Worm (Caenorhabditis elegans): Measurements from ENCODE around the gene C17B7.15.

Gene C17B7.15

DNA sequence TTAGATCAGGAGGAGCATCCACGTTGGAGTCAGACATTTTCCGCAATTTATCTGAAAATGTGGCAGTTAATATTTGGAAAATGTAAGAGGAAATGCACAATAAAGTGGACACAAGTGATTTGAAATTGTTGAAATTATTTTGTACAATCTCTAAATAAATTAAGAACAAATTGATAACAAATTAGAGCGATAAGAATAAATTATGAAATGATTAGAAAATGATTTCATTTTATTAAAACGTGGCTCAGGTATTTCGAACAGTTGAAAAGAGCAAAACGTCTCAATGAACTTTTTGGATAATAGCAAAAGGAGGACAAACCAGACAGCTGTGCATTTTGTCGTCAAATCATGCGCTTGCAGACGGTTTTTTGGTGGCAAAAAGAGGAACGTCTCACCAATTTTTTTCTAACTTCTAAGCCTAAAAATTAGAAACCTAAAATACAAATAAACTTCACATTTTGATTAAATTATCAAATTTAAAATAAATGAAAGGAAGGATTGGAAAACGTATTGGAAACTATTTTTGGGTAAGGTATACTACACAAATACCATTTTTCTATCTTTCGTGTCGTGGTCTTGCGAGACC is 3.5 kb upstream of the C17B7.15 start, which contains the start of gene fbxa-65:
TSS of gene fbxa-65 (minus strand) at position 51 of the 586 bp plus-strand sequence.
- TF ChIP-seq ztf-11 (tag; optimal IDR thresholded peaks at IDR 0.05) (no peak), nhr-21 (tag; optimal IDR thresholded peaks at IDR 0.05) (no peak), sma-9 (GFP tag; optimal IDR thresholded peaks at IDR 0.05) (peak; percentile 7), sma-9 (tag; optimal IDR thresholded peaks at IDR 0.05) (no peak), mbf-1 (tag; optimal IDR thresholded peaks at IDR 0.05) (no peak), C34F6.9 (tag; optimal IDR thresholded peaks at IDR 0.05) (peak; percentile 22), ZK546.5 (tag; optimal IDR thresholded peaks at IDR 0.05) (no peak), lsy-2 (tag; optimal IDR thresholded peaks at IDR 0.05) (peak in 1 of 2 experiments; percentile 19)

DNA sequence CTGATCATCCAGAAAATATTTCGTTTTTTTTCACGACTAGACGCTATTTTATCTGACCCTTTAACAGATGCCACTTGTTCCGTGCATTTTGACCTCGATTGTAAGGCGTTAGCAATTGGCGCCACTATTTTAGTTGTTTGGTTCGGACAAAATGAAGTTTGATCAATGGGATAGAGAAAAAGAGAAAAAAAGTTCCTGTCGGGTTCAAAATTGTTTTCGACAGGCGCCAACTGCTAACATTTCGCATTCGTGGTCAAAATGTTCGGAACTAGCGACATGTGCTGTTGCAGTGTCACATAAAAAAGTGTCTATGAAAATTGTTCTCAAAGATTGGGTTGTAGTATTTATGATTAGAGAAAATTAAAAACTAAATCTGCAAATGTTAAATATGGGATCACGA is 2.5 kb upstream of the C17B7.15 start:
- TF ChIP-seq lsy-2 (tag; optimal IDR thresholded peaks at IDR 0.05): peak in 1 of 2 experiments; percentile 36
- no peak for TF ChIP-seq nhr-21 (tag; optimal IDR thresholded peaks at IDR 0.05)
- peak; percentile 57 for TF ChIP-seq F13H6.1 (tag; optimal IDR thresholded peaks at IDR 0.05)
- peak; percentile 88 for TF ChIP-seq sma-9 (GFP tag; optimal IDR thresholded peaks at IDR 0.05)
- no peak for TF ChIP-seq sma-9 (tag; optimal IDR thresholded peaks at IDR 0.05)
- no peak for TF ChIP-seq dmd-4 (tag; optimal IDR thresholded peaks at IDR 0.05)
- TF ChIP-seq ztf-11 (tag; optimal IDR thresholded peaks at IDR 0.05): no peak
- TF ChIP-seq fos-1 (tag; optimal IDR thresholded peaks at IDR 0.05): no peak
- TF ChIP-seq snpc-4 (tag; optimal IDR thresholded peaks at IDR 0.05): no peak
- no peak for TF ChIP-seq mab-5 (tag; optimal IDR thresholded peaks at IDR 0.05)
- TF ChIP-seq lin-11 (tag; optimal IDR thresholded peaks at IDR 0.05): no peak
- no peak for TF ChIP-seq nhr-23 (tag; optimal IDR thresholded peaks at IDR 0.05)

DNA sequence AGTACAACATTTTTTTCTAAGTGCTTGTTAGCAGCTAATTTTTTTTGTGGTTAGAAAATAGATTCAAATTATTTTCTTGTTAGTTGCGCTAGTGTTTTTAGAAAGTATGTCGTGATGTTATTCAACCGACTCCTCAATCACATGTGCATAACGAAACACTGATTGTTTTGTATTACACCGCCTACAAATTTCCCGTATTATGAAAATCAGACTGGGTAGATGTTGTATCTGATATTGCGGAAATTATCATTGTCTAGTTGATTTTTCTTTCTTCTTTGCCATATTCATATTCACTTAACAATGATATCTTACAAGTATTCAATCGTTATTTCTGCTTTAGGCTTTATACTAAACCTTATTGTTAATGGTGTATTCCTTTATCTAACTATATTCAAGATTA is 1.3 kb downstream of the C17B7.15 start, which contains the start of gene str-63:
TSS of gene str-63 (plus strand) at position 301 of the 400 bp plus-strand sequence.
- TF ChIP-seq dmd-4 (tag; optimal IDR thresholded peaks at IDR 0.05) (no peak), nhr-23 (tag; optimal IDR thresholded peaks at IDR 0.05) (no peak), nhr-21 (tag; optimal IDR thresholded peaks at IDR 0.05) (no peak), mab-5 (tag; optimal IDR thresholded peaks at IDR 0.05) (no peak), nhr-11 (tag; optimal IDR thresholded peaks at IDR 0.05) (no peak), ztf-4 (tag; optimal IDR thresholded peaks at IDR 0.05) (no peak), F13H6.1 (tag; optimal IDR thresholded peaks at IDR 0.05) (no peak), zag-1 (tag; optimal IDR thresholded peaks at IDR 0.05) (no peak), nhr-6 (tag; optimal IDR thresholded peaks at IDR 0.05) (no peak)

DNA sequence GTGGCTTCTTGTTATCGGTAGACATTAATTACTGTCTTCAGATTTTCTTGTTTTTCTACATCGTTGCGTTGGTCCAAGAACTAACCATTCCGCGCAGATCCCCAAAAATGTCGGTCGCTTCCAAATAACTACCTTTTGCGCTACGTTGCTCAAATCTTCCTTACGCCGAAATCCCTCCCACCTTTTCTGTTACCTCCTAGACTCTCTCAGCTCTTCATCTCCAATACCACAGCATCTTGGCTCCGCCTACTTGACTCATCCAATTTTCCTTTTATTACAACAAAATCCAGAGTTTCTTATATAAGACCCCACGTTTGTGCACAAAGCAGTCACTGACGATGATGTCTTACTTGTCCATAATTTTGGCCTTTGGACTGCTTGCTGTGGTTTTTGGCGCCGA is 2.9 kb downstream of the C17B7.15 start, which contains the start of gene C17B7.12:
TSS of gene C17B7.12 (plus strand) at position 301 of the 400 bp plus-strand sequence.
- TF ChIP-seq unc-62 (GFP tag; optimal IDR thresholded peaks at IDR 0.05) (no peak), nhr-77 (tag; optimal IDR thresholded peaks at IDR 0.05) (no peak), F13H6.1 (tag; optimal IDR thresholded peaks at IDR 0.05) (no peak), ZK546.5 (tag; optimal IDR thresholded peaks at IDR 0.05) (no peak), fos-1 (tag; optimal IDR thresholded peaks at IDR 0.05) (no peak)

DNA sequence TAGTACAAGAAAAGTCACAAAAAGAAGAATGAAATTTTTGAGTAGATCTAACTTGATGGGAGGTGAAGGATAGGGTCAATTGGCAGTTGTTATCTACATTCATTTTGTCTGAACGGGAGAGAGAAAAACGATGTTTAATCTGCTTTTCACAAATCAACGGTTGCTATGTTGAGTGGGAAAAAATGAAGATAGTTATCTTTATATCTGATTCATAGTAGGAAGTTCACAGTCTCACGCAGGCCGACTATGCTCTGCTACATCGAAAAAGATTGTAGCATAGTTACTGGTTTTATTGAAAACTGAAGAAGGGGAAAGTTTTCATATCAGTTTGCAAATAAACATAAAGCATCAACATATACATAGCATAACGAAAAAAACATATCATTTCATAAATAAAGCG is 5.6 kb downstream of the C17B7.15 start:
- TF ChIP-seq unc-62 (GFP tag; optimal IDR thresholded peaks at IDR 0.05) (no peak), nhr-10 (tag; optimal IDR thresholded peaks at IDR 0.05) (no peak), nhr-237 (tag; optimal IDR thresholded peaks at IDR 0.05) (no peak), elt-1 (tag; optimal IDR thresholded peaks at IDR 0.05) (peak; percentile 2), dmd-4 (tag; optimal IDR thresholded peaks at IDR 0.05) (no peak), gmeb-1 (tag; optimal IDR thresholded peaks at IDR 0.05) (no peak), nhr-25 (tag; optimal IDR thresholded peaks at IDR 0.05) (no peak), blmp-1 (tag; optimal IDR thresholded peaks at IDR 0.05; ENCODE audit: insufficient read depth) (no peak), sem-4 (tag; optimal IDR thresholded peaks at IDR 0.05) (no peak), sma-9 (GFP tag; optimal IDR thresholded peaks at IDR 0.05) (peak; percentile 23), sma-9 (tag; optimal IDR thresholded peaks at IDR 0.05) (no peak)

DNA sequence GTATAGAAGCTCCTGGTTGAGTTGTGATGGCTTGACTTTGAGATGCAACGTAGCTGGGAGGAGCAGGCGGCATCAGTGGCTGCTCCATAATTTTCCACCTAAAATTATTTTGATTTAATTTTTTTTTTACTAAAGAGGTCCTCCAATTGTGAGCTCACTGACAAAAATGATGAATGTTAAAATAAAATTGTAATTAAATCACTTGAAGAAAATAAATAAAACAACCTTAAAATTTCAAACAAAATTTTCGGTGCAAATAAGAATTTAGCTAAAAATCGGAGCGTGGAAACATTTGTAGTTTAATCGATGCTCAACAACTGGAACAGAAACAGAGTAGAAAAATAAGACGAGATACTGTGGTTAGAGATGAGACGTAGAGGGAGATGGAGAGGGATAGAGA is 7.1 kb downstream of the C17B7.15 start, which contains the start of gene scrm-3:
TSS of gene scrm-3 (minus strand) at position 101 of the 400 bp plus-strand sequence.
- no peak for TF ChIP-seq lin-39 (tag; optimal IDR thresholded peaks at IDR 0.05)
- TF ChIP-seq Y55F3AM.14 (GFP tag; optimal IDR thresholded peaks at IDR 0.05): no peak
- TF ChIP-seq nhr-21 (tag; optimal IDR thresholded peaks at IDR 0.05): no peak
- no peak for TF ChIP-seq elt-3 (tag; optimal IDR thresholded peaks at IDR 0.05)
- TF ChIP-seq unc-62 (GFP tag; optimal IDR thresholded peaks at IDR 0.05): no peak
- no peak for TF ChIP-seq zag-1 (tag; optimal IDR thresholded peaks at IDR 0.05)
- no peak for TF ChIP-seq snpc-4 (tag; optimal IDR thresholded peaks at IDR 0.05)
- no peak for TF ChIP-seq nhr-129 (tag; optimal IDR thresholded peaks at IDR 0.05)
- TF ChIP-seq ZK546.5 (tag; optimal IDR thresholded peaks at IDR 0.05): no peak
- TF ChIP-seq R02D3.7 (tag; optimal IDR thresholded peaks at IDR 0.05): no peak
- TF ChIP-seq ztf-1 (GFP tag; conservative IDR thresholded peaks at IDR 0.05): no peak
- TF ChIP-seq lin-13 (GFP tag; optimal IDR thresholded peaks at IDR 0.05): no peak
- no peak for TF ChIP-seq nhr-77 (tag; optimal IDR thresholded peaks at IDR 0.05)
- no peak for TF ChIP-seq nhr-12 (tag; optimal IDR thresholded peaks at IDR 0.05)
- no peak for TF ChIP-seq mab-5 (tag; optimal IDR thresholded peaks at IDR 0.05)
- no peak for TF ChIP-seq ama-1 (optimal IDR thresholded peaks at IDR 0.05)
- no peak for TF ChIP-seq unc-39 (tag; optimal IDR thresholded peaks at IDR 0.05)
- TF ChIP-seq lin-11 (tag; optimal IDR thresholded peaks at IDR 0.05): no peak
- TF ChIP-seq crh-2 (tag; optimal IDR thresholded peaks at IDR 0.05): no peak
- TF ChIP-seq lsy-2 (tag; optimal IDR thresholded peaks at IDR 0.05): no peak
